Fruit fly (Drosophila melanogaster) whole organism: ENCODE data around the gene ais.

Source experiments
- Dll ChIP-seq: fragments of >200 bp; optimal IDR thresholded peaks from 2 replicates; lab custom pipeline; 2017
- usp ChIP-seq: fragments of >200 bp; optimal IDR thresholded peaks from 2 replicates; lab custom pipeline; 2017; ENCODE audit warnings: missing biosample characterization, missing genetic modification characterization, mixed read lengths

DNA sequence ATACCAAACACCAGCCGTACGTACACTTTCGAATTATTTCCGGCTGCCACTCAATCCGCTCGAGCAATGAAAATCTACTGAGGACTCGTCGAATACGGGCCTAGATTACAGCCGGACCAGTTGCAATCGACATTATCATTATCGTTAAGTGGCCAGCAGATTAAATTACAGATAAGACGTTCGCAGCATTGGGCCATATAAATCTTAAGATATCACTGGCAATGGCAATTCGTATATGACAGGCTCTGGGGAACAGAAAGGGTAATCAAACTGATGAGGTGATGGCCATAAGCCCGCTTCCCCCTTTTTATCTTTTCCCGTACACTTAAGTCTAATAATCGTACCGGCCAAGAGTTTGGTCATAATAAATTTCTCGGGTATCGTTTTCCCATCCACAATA, 9.5 kb upstream of the ais start, which contains the start of gene Cln3:
- no peak for TF ChIP-seq Dll (lab: Kevin White, UChicago)
- TF ChIP-seq usp (GFP tag; lab: Kevin White, UChicago) = no peak
